Fruit fly (Drosophila melanogaster) whole organism, prepupa: ENCODE measurements around the gene CecB.

ENCODE experiments used
- Blimp-1 ChIP-seq: fragments of 200-800 bp; sonication (Bioruptor generic); optimal IDR thresholded peaks from 3 replicates; lab custom pipeline; 2017; ENCODE audit warnings: missing biosample characterization, missing genetic modification characterization, mild to moderate bottlenecking, moderate library complexity, missing genetic modification reagents
- CG10631 ChIP-seq: fragments of 200-800 bp; sonication (Bioruptor generic); optimal IDR thresholded peaks from 2 replicates; lab custom pipeline; 2016; ENCODE audit warnings: missing biosample characterization, missing genetic modification characterization
- CG11294 ChIP-seq: fragments of 200-800 bp; sonication (Bioruptor generic); IDR thresholded peaks from 2 replicates; pipeline ENCODE4 v1.3.6; 2022; ENCODE audit warnings: missing biosample characterization, missing genetic modification characterization
- CG11762 ChIP-seq: fragments of 200-800 bp; sonication (Bioruptor generic); optimal IDR thresholded peaks from 3 replicates; lab custom pipeline; 2016; ENCODE audit warnings: missing biosample characterization, missing genetic modification characterization; ENCODE audit not compliant: insufficient read depth
- CG11902 ChIP-seq: fragments of 200-800 bp; sonication (Bioruptor generic); optimal IDR thresholded peaks from 3 replicates; lab custom pipeline; 2016; ENCODE audit warnings: missing biosample characterization, missing genetic modification characterization
- CG15336 ChIP-seq: fragments of 200-800 bp; sonication (Bioruptor generic); IDR thresholded peaks from 2 replicates; pipeline ENCODE4 v1.3.6; 2022; ENCODE audit warnings: missing biosample characterization, missing genetic modification characterization
- CG3032 ChIP-seq: fragments of 200-800 bp; optimal IDR thresholded peaks from 2 replicates; lab custom pipeline; 2019; ENCODE audit warnings: missing biosample characterization, mild to moderate bottlenecking, missing genetic modification characterization, moderate library complexity
- CG34406 ChIP-seq: fragments of 200-800 bp; sonication (Bioruptor generic); optimal IDR thresholded peaks from 3 replicates; lab custom pipeline; 2016; ENCODE audit warnings: missing biosample characterization, missing genetic modification characterization
- CG4318 ChIP-seq: fragments of 200-800 bp; sonication (Bioruptor generic); optimal IDR thresholded peaks from 3 replicates; lab custom pipeline; 2017; ENCODE audit warnings: missing biosample characterization, mild to moderate bottlenecking, missing genetic modification characterization
- CG6163 ChIP-seq: fragments of 200-800 bp; sonication (Bioruptor generic); IDR thresholded peaks from 3 replicates; pipeline ENCODE4 v1.3.6; 2022; ENCODE audit warnings: missing biosample characterization, missing genetic modification characterization
- CG6808 ChIP-seq: fragments of 200-800 bp; sonication (Bioruptor generic); optimal IDR thresholded peaks from 3 replicates; lab custom pipeline; 2017; ENCODE audit warnings: missing biosample characterization, missing genetic modification characterization, mild to moderate bottlenecking, moderate library complexity, missing genetic modification reagents
- CG6854 ChIP-seq: fragments of 200-800 bp; sonication (Bioruptor generic); optimal IDR thresholded peaks from 2 replicates; lab custom pipeline; 2017; ENCODE audit warnings: missing biosample characterization, mild to moderate bottlenecking, missing genetic modification characterization
- CG8119 ChIP-seq: fragments of 200-800 bp; sonication (Bioruptor generic); IDR thresholded peaks from 3 replicates; pipeline ENCODE4 v1.3.6; 2022; ENCODE audit warnings: missing biosample characterization, missing genetic modification characterization
- CG8632 ChIP-seq: fragments of 200-800 bp; sonication (Bioruptor generic); optimal IDR thresholded peaks from 3 replicates; lab custom pipeline; 2016; ENCODE audit warnings: missing biosample characterization, missing genetic modification characterization
- CG9139 ChIP-seq: fragments of 200-800 bp; sonication (Bioruptor generic); optimal IDR thresholded peaks from 3 replicates; lab custom pipeline; 2017; ENCODE audit warnings: missing biosample characterization, mild to moderate bottlenecking, missing genetic modification characterization
- Eip78C ChIP-seq: fragments of 200-800 bp; sonication (Bioruptor generic); peaks from one replicate; lab custom pipeline; 2016; ENCODE audit warnings: missing biosample characterization, missing genetic modification characterization
- Ets96B ChIP-seq: fragments of 200-800 bp; optimal IDR thresholded peaks from 2 replicates; lab custom pipeline; 2019; ENCODE audit warnings: missing biosample characterization, mild to moderate bottlenecking, missing genetic modification characterization, moderate library complexity
- Hr38 ChIP-seq: sonication (Bioruptor generic); optimal IDR thresholded peaks from 2 replicates; lab custom pipeline; 2016; ENCODE audit warnings: missing biosample characterization, missing genetic modification characterization
- Hr39 ChIP-seq: fragments of 200-800 bp; sonication (Bioruptor generic); optimal IDR thresholded peaks from 2 replicates; lab custom pipeline; 2016; ENCODE audit warnings: missing biosample characterization, missing genetic modification characterization
- Hr4 ChIP-seq: fragments of 200-800 bp; sonication (Bioruptor generic); optimal IDR thresholded peaks from 3 replicates; lab custom pipeline; 2016; ENCODE audit warnings: missing biosample characterization, missing genetic modification characterization
- Lpt ChIP-seq: fragments of 200-800 bp; sonication (Bioruptor generic); optimal IDR thresholded peaks from 3 replicates; lab custom pipeline; 2016; ENCODE audit warnings: missing biosample characterization, missing genetic modification characterization
- Met ChIP-seq: fragments of 200-800 bp; sonication (Bioruptor generic); optimal IDR thresholded peaks from 3 replicates; lab custom pipeline; 2016; ENCODE audit warnings: missing biosample characterization, missing genetic modification characterization
- OdsH ChIP-seq: fragments of 200-800 bp; sonication (Bioruptor generic); optimal IDR thresholded peaks from 3 replicates; lab custom pipeline; 2016; ENCODE audit warnings: missing biosample characterization, missing genetic modification characterization
- Sox14 ChIP-seq: fragments of 200-800 bp; sonication (Bioruptor generic); optimal IDR thresholded peaks from 3 replicates; lab custom pipeline; 2016; ENCODE audit warnings: missing biosample characterization, missing genetic modification characterization
- acj6 ChIP-seq: fragments of 200-800 bp; sonication (Bioruptor generic); optimal IDR thresholded peaks from 3 replicates; lab custom pipeline; 2016; ENCODE audit warnings: missing biosample characterization, missing genetic modification characterization
- cyc ChIP-seq: fragments of 200-800 bp; sonication (Bioruptor generic); optimal IDR thresholded peaks from 3 replicates; lab custom pipeline; 2016; ENCODE audit warnings: missing biosample characterization, missing genetic modification characterization
- dac ChIP-seq: fragments of 200-800 bp; sonication (Bioruptor generic); optimal IDR thresholded peaks from 2 replicates; lab custom pipeline; 2017; ENCODE audit warnings: missing biosample characterization, mild to moderate bottlenecking, missing genetic modification characterization
- dsx ChIP-seq: fragments of 200-800 bp; optimal IDR thresholded peaks from 3 replicates; lab custom pipeline; 2019; ENCODE audit warnings: missing biosample characterization, mild to moderate bottlenecking, missing genetic modification characterization, moderate library complexity; ENCODE audit not compliant: poor library complexity, severe bottlenecking
- fkh ChIP-seq: fragments of 200-800 bp; sonication (Bioruptor generic); optimal IDR thresholded peaks from 3 replicates; lab custom pipeline; 2017; ENCODE audit warnings: missing biosample characterization, mild to moderate bottlenecking, missing genetic modification characterization, moderate library complexity
- lz ChIP-seq: fragments of 200-800 bp; sonication (Bioruptor generic); optimal IDR thresholded peaks from 3 replicates; lab custom pipeline; 2016; ENCODE audit warnings: missing biosample characterization, missing genetic modification characterization
- ss ChIP-seq, 2 experiments: fragments of 200-800 bp; sonication (Bioruptor generic); optimal IDR thresholded peaks; 2 replicates in 1 of 2; 3 replicates in 1 of 2; lab custom pipeline; 2017 to 2018; ENCODE audit warnings: mild to moderate bottlenecking in 2 of 2, missing biosample characterization in 2 of 2, missing genetic modification characterization in 2 of 2, moderate library complexity in 1 of 2
- svp ChIP-seq: fragments of 200-800 bp; sonication (Bioruptor generic); peaks from one replicate; lab custom pipeline; 2016; ENCODE audit warnings: missing biosample characterization, missing genetic modification characterization
- topi ChIP-seq: fragments of 200-800 bp; sonication (Bioruptor generic); optimal IDR thresholded peaks from 3 replicates; lab custom pipeline; 2016; ENCODE audit warnings: missing biosample characterization, missing genetic modification characterization
- vri ChIP-seq: fragments of 200-800 bp; sonication (Bioruptor generic); optimal IDR thresholded peaks from 3 replicates; lab custom pipeline; 2016; ENCODE audit warnings: missing biosample characterization, mild to moderate bottlenecking, missing genetic modification characterization

The CecB gene

dm6 chr3R:30243262-30243815 lies 29.7 kb upstream of the CecB start, which contains the start of gene CG9737 (continued):
- peak; percentile 100 for TF ChIP-seq Blimp-1 (GFP tag; lab: Kevin White, UChicago)
- no peak for TF ChIP-seq CG8632 (GFP tag; lab: Kevin White, UChicago)
- peak; percentile 29 for TF ChIP-seq CG34406 (GFP tag; lab: Kevin White, UChicago)
- TF ChIP-seq vri (GFP tag; lab: Kevin White, UChicago), result peak; percentile 99
- TF ChIP-seq dac (GFP tag; lab: Kevin White, UChicago), result peak; percentile 50
- no peak for TF ChIP-seq CG11294 (GFP tag; lab: Robert Waterston, UW)
- TF ChIP-seq CG8119 (GFP tag; lab: Robert Waterston, UW), result peak; percentile 65; the same call in 2 of the 3 replicates
- TF ChIP-seq CG6163 (GFP tag; lab: Robert Waterston, UW), result peak; percentile 64; the same call in 2 of the 3 replicates
- no peak for TF ChIP-seq CG4318

- TF ChIP-seq CG11902 (GFP tag; lab: Kevin White, UChicago), result no peak
- TF ChIP-seq Blimp-1 (GFP tag; lab: Kevin White, UChicago), result peak; percentile 69
- TF ChIP-seq, all 60 proteins: peak for 1
Measured at dm6 chr3R:30240245-30240644, 26.6 kb upstream of the CecB start.

- TF ChIP-seq Hr4 (GFP tag; lab: Kevin White, UChicago) (no peak), CG9139 (GFP tag; lab: Kevin White, UChicago) (no peak), CG6854 (GFP tag; lab: Kevin White, UChicago) (no peak), lz (GFP tag; lab: Kevin White, UChicago) (no peak), Hr39 (GFP tag; lab: Kevin White, UChicago) (no peak), acj6 (no peak), vri (GFP tag; lab: Kevin White, UChicago) (no peak), CG6808 (GFP tag; lab: Kevin White, UChicago) (no peak), Sox14 (GFP tag; lab: Kevin White, UChicago) (no peak), cyc (GFP tag; lab: Kevin White, UChicago) (no peak), CG10631 (GFP tag; lab: Kevin White, UChicago) (no peak), Met (GFP tag; lab: Kevin White, UChicago) (no peak), CG11762 (GFP tag; lab: Kevin White, UChicago) (no peak), CG11902 (GFP tag; lab: Kevin White, UChicago) (no peak), CG8119 (GFP tag; lab: Robert Waterston, UW) (no peak)
Measured at dm6 chr3R:30237634-30238033, 24.0 kb upstream of the CecB start, which contains the start of gene CG43448. CG43448 (minus strand) TSS chr3R:30237734.

- TF ChIP-seq CG3032 (no peak), Blimp-1 (GFP tag; lab: Kevin White, UChicago) (no peak), fkh (GFP tag; lab: Kevin White, UChicago) (no peak), vri (GFP tag; lab: Kevin White, UChicago) (no peak), OdsH (GFP tag; lab: Kevin White, UChicago) (no peak), dsx (no peak), CG15336 (GFP tag; lab: Robert Waterston, UW) (no peak), Eip78C (GFP tag; lab: Kevin White, UChicago) (no peak), Lpt (no peak), CG6808 (GFP tag; lab: Kevin White, UChicago) (no peak), svp (GFP tag; lab: Kevin White, UChicago) (no peak), Ets96B (tag; lab: Kevin White, UChicago) (no peak), topi (no peak), CG11902 (GFP tag; lab: Kevin White, UChicago) (no peak), Hr38 (no peak), ss (GFP tag; optimal IDR thresholded peaks at IDR 0.05; lab: Kevin White, UChicago) (no peak)
Measured at dm6 chr3R:30236994-30237393, 23.4 kb upstream of the CecB start.
